Worm (Caenorhabditis elegans) whole organism, early embryonic: ENCODE data around the gene Y105C5B.19.

Source experiments
- scrt-1 ChIP-seq: fragments of 200-800 bp; sonication (Bioruptor generic); IDR thresholded peaks from 2 replicates; pipeline ENCODE4 v1.3.6; 2022; ENCODE audit warnings: missing genetic modification characterization, missing compliant biosample characterization
- tbx-11 ChIP-seq: fragments of 200-800 bp; sonication (Bioruptor generic); IDR thresholded peaks from 2 replicates; pipeline ENCODE4 v1.3.6; 2022; ENCODE audit warnings: missing genetic modification characterization, missing compliant biosample characterization

DNA sequence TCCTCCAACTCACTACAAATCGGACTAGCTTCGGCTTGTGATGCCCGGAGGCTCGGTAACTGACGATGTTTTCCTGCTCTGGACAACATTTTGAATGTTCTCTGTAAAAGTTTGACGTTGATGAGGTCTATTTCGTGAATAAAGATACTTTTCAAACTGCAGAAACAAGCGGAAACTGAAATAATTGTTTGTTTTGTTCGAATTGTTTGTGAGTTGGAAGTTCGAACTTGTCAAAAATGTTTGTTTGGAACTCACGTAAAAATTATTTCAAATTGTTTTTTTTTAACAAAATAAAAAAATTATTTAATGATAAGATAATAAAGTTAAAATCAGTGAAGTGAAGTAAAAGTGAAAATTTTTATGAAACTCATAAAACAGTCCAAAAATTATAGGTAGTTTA, 42.4 kb downstream of the Y105C5B.19 start, which contains the start of gene Y105C5B.11:
- no peak for TF ChIP-seq scrt-1 (GFP tag; lab: Robert Waterston, UW)
- TF ChIP-seq tbx-11 (GFP tag; lab: Robert Waterston, UW): no peak
